Worm (Caenorhabditis elegans) whole organism, midembryonic: ENCODE results near the gene srv-17.

Experiments
- T22C8.4 ChIP-seq: fragments of 200-800 bp; sonication (Bioruptor generic); IDR thresholded peaks from 2 replicates; pipeline ENCODE4 v1.3.6; 2022; ENCODE audit warnings: missing genetic modification characterization, missing compliant biosample characterization
- cog-1 ChIP-seq: sonication (generic microtip); optimal IDR thresholded peaks from 2 replicates; lab custom pipeline; 2016; ENCODE audit warnings: missing genetic modification characterization, missing compliant biosample characterization
- flt-1 ChIP-seq: fragments of 200-800 bp; sonication (Bioruptor generic); IDR thresholded peaks from 2 replicates; pipeline ENCODE4 v1.3.6; 2022; ENCODE audit warnings: missing genetic modification characterization, missing compliant biosample characterization
- tab-1 ChIP-seq: fragments of 200-800 bp; sonication (Bioruptor generic); IDR thresholded peaks from 2 replicates; pipeline ENCODE4 v1.3.6; 2022; ENCODE audit warnings: missing genetic modification characterization, missing compliant biosample characterization
- ztf-23 ChIP-seq: fragments of 200-800 bp; sonication (Bioruptor generic); IDR thresholded peaks from 2 replicates; pipeline ENCODE4 v1.3.6; 2022; ENCODE audit warnings: missing genetic modification reagents, missing genetic modification characterization, missing compliant biosample characterization
- ztf-29 ChIP-seq: fragments of 200-800 bp; sonication (Bioruptor generic); IDR thresholded peaks from 2 replicates; pipeline ENCODE4 v1.3.6; 2022; ENCODE audit warnings: missing genetic modification reagents, missing genetic modification characterization, missing compliant biosample characterization

ce11 chrIV:5870072-5870471, at the start of gene srv-17:
- TF ChIP-seq ztf-29 (GFP tag; lab: Robert Waterston, UW): no peak
- TF ChIP-seq T22C8.4 (GFP tag; lab: Robert Waterston, UW): no peak
- no peak for TF ChIP-seq ztf-23 (GFP tag; lab: Robert Waterston, UW)
- TF ChIP-seq cog-1 (tag; lab: Kevin White, UChicago): no peak
- TF ChIP-seq tab-1 (GFP tag; lab: Robert Waterston, UW): no peak
- no peak for TF ChIP-seq flt-1 (GFP tag; lab: Robert Waterston, UW)
